Worm (Caenorhabditis elegans) whole organism, midembryonic: ENCODE measurements around the gene spp-18.

Experiments
- T22C8.4 ChIP-seq: fragments of 200-800 bp; sonication (Bioruptor generic); IDR thresholded peaks from 2 replicates; pipeline ENCODE4 v1.3.6; 2022; ENCODE audit warnings: missing genetic modification characterization, missing compliant biosample characterization
- cog-1 ChIP-seq: sonication (generic microtip); optimal IDR thresholded peaks from 2 replicates; lab custom pipeline; 2016; ENCODE audit warnings: missing genetic modification characterization, missing compliant biosample characterization
- flt-1 ChIP-seq: fragments of 200-800 bp; sonication (Bioruptor generic); IDR thresholded peaks from 2 replicates; pipeline ENCODE4 v1.3.6; 2022; ENCODE audit warnings: missing genetic modification characterization, missing compliant biosample characterization
- klf-2 ChIP-seq: fragments of 200-800 bp; sonication (Bioruptor generic); conservative IDR thresholded peaks from 2 replicates; pipeline ENCODE4 v1.3.6; 2022; ENCODE audit warnings: missing genetic modification reagents, missing genetic modification characterization, missing compliant biosample characterization
- ref-1 ChIP-seq: fragments of 200-800 bp; sonication (Bioruptor generic); conservative IDR thresholded peaks from 2 replicates; pipeline ENCODE4 v1.3.6; 2022; ENCODE audit warnings: missing genetic modification reagents, missing genetic modification characterization, missing compliant biosample characterization
- tab-1 ChIP-seq: fragments of 200-800 bp; sonication (Bioruptor generic); IDR thresholded peaks from 2 replicates; pipeline ENCODE4 v1.3.6; 2022; ENCODE audit warnings: missing genetic modification characterization, missing compliant biosample characterization
- ztf-23 ChIP-seq: fragments of 200-800 bp; sonication (Bioruptor generic); IDR thresholded peaks from 2 replicates; pipeline ENCODE4 v1.3.6; 2022; ENCODE audit warnings: missing genetic modification reagents, missing genetic modification characterization, missing compliant biosample characterization

DNA sequence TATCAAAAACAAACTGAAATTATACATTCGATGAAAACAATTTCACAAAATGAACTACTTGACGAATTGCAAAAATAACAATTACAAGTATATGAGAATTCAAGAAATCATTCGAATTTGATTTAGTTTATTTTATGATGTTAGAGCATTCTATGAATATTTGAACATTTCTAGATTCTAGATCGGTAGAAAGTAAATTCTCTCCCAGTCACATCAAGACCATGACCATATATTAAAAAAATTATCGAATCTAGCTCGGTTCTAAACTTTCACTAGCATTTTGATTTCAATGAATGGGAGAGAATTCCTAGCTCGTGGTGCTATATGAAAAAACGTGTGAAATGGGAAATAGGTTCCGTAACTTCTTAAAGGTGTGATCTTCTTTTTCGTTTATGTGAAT lies 9.2 kb upstream of the spp-18 start:
- no peak for TF ChIP-seq flt-1 (GFP tag; lab: Robert Waterston, UW)
- TF ChIP-seq ref-1 (GFP tag; lab: Robert Waterston, UW), result no peak
- no peak for TF ChIP-seq T22C8.4 (GFP tag; lab: Robert Waterston, UW)
- no peak for TF ChIP-seq tab-1 (GFP tag; lab: Robert Waterston, UW)
- TF ChIP-seq cog-1 (tag; lab: Kevin White, UChicago), result no peak
- no peak for TF ChIP-seq klf-2 (GFP tag; lab: Robert Waterston, UW)
- TF ChIP-seq ztf-23 (GFP tag; lab: Robert Waterston, UW), result no peak
